Worm (Caenorhabditis elegans): Measurements from ENCODE around the gene rpl-20.

The rpl-20 gene

DNA sequence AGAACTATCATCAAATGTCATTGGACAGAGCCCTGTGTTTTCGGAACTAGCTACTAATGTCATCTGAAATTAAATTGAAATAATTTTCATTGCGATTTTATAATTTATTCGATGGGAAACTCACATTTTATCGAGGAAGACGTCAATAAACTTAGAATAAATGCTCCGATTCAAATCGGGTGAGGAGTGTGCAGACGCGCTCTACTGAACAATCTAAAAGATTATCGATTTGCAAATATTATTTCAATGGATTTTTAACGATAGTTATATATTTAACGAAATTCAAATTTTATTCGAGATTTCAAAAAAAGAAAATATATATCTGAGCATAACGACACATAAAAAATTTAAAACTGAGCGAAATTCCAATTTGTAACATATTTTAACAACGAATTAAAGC, 49.5 kb upstream of the rpl-20 start, which contains the start of gene eor-1:
Gene eor-1, minus strand, starts transcription at position 65 of the 400 bp plus-strand sequence.
- TF ChIP-seq ceh-28 (tag; optimal IDR thresholded peaks at IDR 0.05) (peak; percentile 80), nhr-28 (tag; optimal IDR thresholded peaks at IDR 0.05) (no peak), pha-4 (tag; optimal IDR thresholded peaks at IDR 0.05) (no peak), ama-1 (optimal IDR thresholded peaks at IDR 0.05) (no peak), nhr-23 (tag; optimal IDR thresholded peaks at IDR 0.05) (peak; percentile 6), ZK546.5 (tag; optimal IDR thresholded peaks at IDR 0.05) (no peak), R02D3.7 (tag; optimal IDR thresholded peaks at IDR 0.05) (no peak), skn-1 (tag; optimal IDR thresholded peaks at IDR 0.05) (no peak), elt-3 (tag; optimal IDR thresholded peaks at IDR 0.05) (no peak), ztf-4 (tag; optimal IDR thresholded peaks at IDR 0.05) (no peak), egl-5 (tag; optimal IDR thresholded peaks at IDR 0.05) (no peak), unc-39 (tag; optimal IDR thresholded peaks at IDR 0.05) (no peak), nfya-1 (tag; optimal IDR thresholded peaks at IDR 0.05; ENCODE audit: insufficient read depth) (peak; percentile 31), nhr-11 (tag; optimal IDR thresholded peaks at IDR 0.05) (no peak), lin-15B (tag; optimal IDR thresholded peaks at IDR 0.05) (peak; percentile 57), nhr-25 (tag; optimal IDR thresholded peaks at IDR 0.05) (peak; percentile 19), fos-1 (tag; optimal IDR thresholded peaks at IDR 0.05) (no peak), nhr-77 (tag; optimal IDR thresholded peaks at IDR 0.05) (peak; percentile 11), egl-27 (tag; optimal IDR thresholded peaks at IDR 0.05) (no peak), snpc-4 (tag; optimal IDR thresholded peaks at IDR 0.05) (no peak), elt-2 (tag; optimal IDR thresholded peaks at IDR 0.05) (no peak), hmg-11 (tag; optimal IDR thresholded peaks at IDR 0.05) (peak; percentile 32), unc-62 (GFP tag; optimal IDR thresholded peaks at IDR 0.05) (no peak)

DNA sequence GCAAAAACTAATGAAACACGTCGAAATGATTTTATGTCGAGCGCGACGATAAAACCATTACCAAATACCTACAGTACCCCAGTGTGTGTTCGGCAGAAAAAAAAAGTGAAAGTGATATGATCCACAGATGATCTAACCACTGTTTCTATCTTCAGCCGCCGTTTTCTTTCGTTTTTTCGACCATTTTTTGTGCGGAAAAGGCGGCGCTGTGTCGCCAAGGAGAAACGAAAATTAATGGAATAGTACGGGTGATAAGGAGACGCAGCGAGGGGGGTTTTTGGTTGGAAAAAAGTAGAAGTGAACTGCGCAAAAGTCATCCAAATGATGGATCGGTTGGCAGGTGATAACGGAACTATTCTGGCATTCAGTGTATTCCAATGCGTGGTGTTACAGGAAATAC, 45.5 kb upstream of the rpl-20 start:
- TF ChIP-seq sea-2 (GFP tag; optimal IDR thresholded peaks at IDR 0.05): no peak
- no peak for TF ChIP-seq fkh-10 (GFP tag; optimal IDR thresholded peaks at IDR 0.05)
- no peak for TF ChIP-seq nhr-76 (tag; optimal IDR thresholded peaks at IDR 0.05)
- no peak for TF ChIP-seq ztf-4 (tag; optimal IDR thresholded peaks at IDR 0.05)
- TF ChIP-seq hmg-11 (tag; optimal IDR thresholded peaks at IDR 0.05): no peak
- no peak for TF ChIP-seq R02D3.7 (tag; optimal IDR thresholded peaks at IDR 0.05)
- no peak for TF ChIP-seq lsy-12 (tag; optimal IDR thresholded peaks at IDR 0.05)
- TF ChIP-seq nhr-23 (tag; optimal IDR thresholded peaks at IDR 0.05): no peak
- TF ChIP-seq nhr-43 (tag; optimal IDR thresholded peaks at IDR 0.05; ENCODE audit: poor library complexity, severe bottlenecking): no peak
- no peak for TF ChIP-seq ama-1 (optimal IDR thresholded peaks at IDR 0.05)
- no peak for TF ChIP-seq lin-15B (tag; optimal IDR thresholded peaks at IDR 0.05)
- no peak for TF ChIP-seq ceh-28 (tag; optimal IDR thresholded peaks at IDR 0.05)

DNA sequence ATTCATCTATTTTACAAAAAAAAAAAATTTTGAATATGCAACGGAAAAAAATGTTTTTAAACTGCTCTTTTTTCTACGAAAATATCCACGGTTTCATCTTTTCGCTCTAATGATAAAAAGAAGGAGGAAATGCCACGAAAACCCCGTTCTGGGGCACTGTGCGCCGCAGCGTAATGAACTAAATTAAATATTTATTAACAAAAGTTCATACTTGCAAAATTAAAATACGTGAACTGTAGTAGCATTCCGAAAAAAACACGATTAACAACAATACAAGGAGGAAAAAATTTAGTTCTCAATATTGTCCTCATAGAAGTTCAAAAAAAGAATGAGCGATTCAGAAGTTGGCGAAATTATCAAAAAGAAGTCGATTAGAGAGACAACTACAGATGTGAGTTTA, 39.9 kb upstream of the rpl-20 start, which contains the start of gene R11E3.1:
Gene R11E3.1, plus strand, starts transcription at position 301 of the 400 bp plus-strand sequence.
- TF ChIP-seq nfya-1 (tag; optimal IDR thresholded peaks at IDR 0.05; ENCODE audit: insufficient read depth) (no peak), nhr-237 (tag; optimal IDR thresholded peaks at IDR 0.05) (no peak)

ce11 chrIV:4788332-4788731, 38.8 kb upstream of the rpl-20 start, which contains the start of gene nhr-104:
Gene nhr-104, minus strand, starts transcription at chrIV:4788692.
- TF ChIP-seq nhr-77 (tag; optimal IDR thresholded peaks at IDR 0.05): no peak
- TF ChIP-seq pqm-1 (tag; optimal IDR thresholded peaks at IDR 0.05): peak; percentile 67
- TF ChIP-seq lsy-12 (tag; optimal IDR thresholded peaks at IDR 0.05): no peak
- peak; percentile 59 for TF ChIP-seq nhr-25 (tag; optimal IDR thresholded peaks at IDR 0.05)
- TF ChIP-seq ztf-11 (tag; optimal IDR thresholded peaks at IDR 0.05): no peak
- no peak for TF ChIP-seq fkh-2 (tag; optimal IDR thresholded peaks at IDR 0.05)
- no peak for TF ChIP-seq ZK546.5 (tag; optimal IDR thresholded peaks at IDR 0.05)
- TF ChIP-seq hmg-11 (tag; optimal IDR thresholded peaks at IDR 0.05): no peak
- peak; percentile 39 for TF ChIP-seq jun-1 (tag; optimal IDR thresholded peaks at IDR 0.05)
- TF ChIP-seq nhr-23 (tag; optimal IDR thresholded peaks at IDR 0.05): peak; percentile 69
- TF ChIP-seq ceh-28 (tag; optimal IDR thresholded peaks at IDR 0.05): peak; percentile 66
- TF ChIP-seq elt-2 (tag; optimal IDR thresholded peaks at IDR 0.05): peak; percentile 63
- TF ChIP-seq pha-4 (tag; optimal IDR thresholded peaks at IDR 0.05): peak; percentile 94
- peak; percentile 16 for TF ChIP-seq nfya-1 (tag; optimal IDR thresholded peaks at IDR 0.05; ENCODE audit: insufficient read depth)
- peak; percentile 36 for TF ChIP-seq nhr-43 (tag; optimal IDR thresholded peaks at IDR 0.05; ENCODE audit: poor library complexity, severe bottlenecking)
- TF ChIP-seq mml-1 (tag; optimal IDR thresholded peaks at IDR 0.05): no peak
- TF ChIP-seq skn-1 (tag; optimal IDR thresholded peaks at IDR 0.05): peak; percentile 94
- TF ChIP-seq nhr-237 (tag; optimal IDR thresholded peaks at IDR 0.05): no peak

Measured in whole organism, L3 larva.